Worm (Caenorhabditis elegans) whole organism, L2 larva: ENCODE results near the gene F25E2.2.

Source experiments
- Y55F3AM.14 ChIP-seq: fragments of 200-800 bp; sonication (Bioruptor generic); optimal IDR thresholded peaks from 2 replicates; lab custom pipeline; 2018; ENCODE audit warnings: mild to moderate bottlenecking, missing genetic modification characterization, missing compliant biosample characterization
- aly-2 ChIP-seq: fragments of 150-350 bp; optimal IDR thresholded peaks from 2 replicates; lab custom pipeline; 2014; ENCODE audit warnings: missing biosample characterization, missing genetic modification characterization
- ama-1 ChIP-seq: fragments of 150-350 bp; optimal IDR thresholded peaks from 2 replicates; lab custom pipeline; 2018; ENCODE audit warnings: inconsistent platforms
- ceh-16 ChIP-seq: fragments of 150-350 bp; optimal IDR thresholded peaks from 2 replicates; lab custom pipeline; 2014; ENCODE audit warnings: missing biosample characterization, missing genetic modification characterization
- egl-27 ChIP-seq: sonication (generic microtip); optimal IDR thresholded peaks from 3 replicates; lab custom pipeline; 2017; ENCODE audit warnings: missing biosample characterization, missing genetic modification reagents, missing genetic modification characterization
- fos-1 ChIP-seq: fragments of 150-350 bp; optimal IDR thresholded peaks from 2 replicates; lab custom pipeline; 2014; ENCODE audit warnings: missing biosample characterization, missing genetic modification characterization
- mbf-1 ChIP-seq: sonication (generic microtip); optimal IDR thresholded peaks from 2 replicates; lab custom pipeline; 2017; ENCODE audit warnings: missing biosample characterization, missing genetic modification characterization
- nhr-11 ChIP-seq: fragments of 150-350 bp; optimal IDR thresholded peaks from 2 replicates; lab custom pipeline; 2014; ENCODE audit warnings: missing biosample characterization, missing genetic modification characterization
- skn-1 ChIP-seq: sonication (generic microtip); optimal IDR thresholded peaks from 2 replicates; lab custom pipeline; 2017; ENCODE audit warnings: missing biosample characterization, missing genetic modification characterization
- unc-39 ChIP-seq: fragments of 150-350 bp; optimal IDR thresholded peaks from 2 replicates; lab custom pipeline; 2014; ENCODE audit warnings: missing biosample characterization, missing genetic modification characterization
- zag-1 ChIP-seq: fragments of 150-350 bp; optimal IDR thresholded peaks from 2 replicates; lab custom pipeline; 2014; ENCODE audit warnings: missing biosample characterization, missing genetic modification characterization
- ztf-11 ChIP-seq: sonication (generic microtip); optimal IDR thresholded peaks from 2 replicates; lab custom pipeline; 2017; ENCODE audit warnings: missing biosample characterization, missing genetic modification characterization

- TF ChIP-seq ama-1 (lab: Kevin White, UChicago) (no peak), fos-1 (tag; lab: Kevin White, UChicago) (no peak), ztf-11 (no peak), ceh-16 (tag; lab: Kevin White, UChicago) (no peak), nhr-11 (tag; lab: Kevin White, UChicago) (no peak), mbf-1 (tag; lab: Kevin White, UChicago) (no peak), egl-27 (no peak), Y55F3AM.14 (GFP tag; lab: Kevin White, UChicago) (no peak), unc-39 (no peak), aly-2 (no peak), zag-1 (no peak), skn-1 (no peak)
Measured at ce11 chrX:817984-818383, 7.4 kb upstream of the F25E2.2 start.
